Fruit fly (Drosophila melanogaster): ENCODE measurements around the gene Cox10.

The Cox10 gene

DNA sequence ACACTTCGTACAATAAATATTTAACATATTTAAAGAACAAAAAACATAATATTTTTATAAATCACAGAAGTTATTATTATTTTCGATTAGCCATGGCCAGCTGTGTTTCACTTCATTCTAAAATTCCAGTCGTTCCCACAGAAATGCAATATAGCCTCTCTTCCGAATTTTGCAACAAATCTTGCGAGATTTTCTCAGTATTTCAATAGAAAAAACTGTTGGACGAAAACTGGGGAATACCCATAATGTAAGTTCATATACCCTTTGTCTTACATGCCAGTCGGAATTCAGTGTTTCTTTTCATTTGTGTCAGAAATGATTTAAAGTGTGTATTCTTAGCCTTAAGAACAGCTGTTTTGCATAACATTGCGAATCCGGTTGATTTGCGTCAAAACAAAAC lies 25.2 kb downstream of the Cox10 start, which contains the start of the genes CtsL4 and ClpP (continued):
- TF ChIP-seq Fer3 (tag; optimal IDR thresholded peaks at IDR 0.05): peak; percentile 26
- TF ChIP-seq HLH54F (GFP tag; optimal IDR thresholded peaks at IDR 0.05): peak; percentile 34
- TF ChIP-seq CG10209 (GFP tag; optimal IDR thresholded peaks at IDR 0.05): peak; percentile 24
- TF ChIP-seq Doc3 (GFP tag; IDR thresholded peaks at IDR 0.05; ENCODE audit: partially characterized antibody): no peak
- TF ChIP-seq stwl (tag; optimal IDR thresholded peaks at IDR 0.05): no peak
- peak; percentile 77 for TF ChIP-seq Med (GFP tag)
- no peak for TF ChIP-seq sug (tag; optimal IDR thresholded peaks at IDR 0.05)
- TF ChIP-seq lola (GFP tag; optimal IDR thresholded peaks at IDR 0.05): peak in 1 of 3 experiments; percentile 43
- TF ChIP-seq CG9876 (GFP tag; optimal IDR thresholded peaks at IDR 0.05): no peak
- TF ChIP-seq CG14965 (GFP tag; optimal IDR thresholded peaks at IDR 0.05; ENCODE audit: borderline replicate concordance): no peak
- no peak for TF ChIP-seq dm (GFP tag; optimal IDR thresholded peaks at IDR 0.05)
- no peak for TF ChIP-seq zen2 (GFP tag; IDR thresholded peaks at IDR 0.05; ENCODE audit: partially characterized antibody)
- TF ChIP-seq Myb (GFP tag; optimal IDR thresholded peaks at IDR 0.05): peak; percentile 15
- no peak for TF ChIP-seq bab2 (GFP tag; optimal IDR thresholded peaks at IDR 0.05)
- TF ChIP-seq Aef1 (GFP tag; IDR thresholded peaks at IDR 0.05): peak; percentile 40; the same call in 1 of the 3 replicates
- peak; percentile 35 for TF ChIP-seq pum (GFP tag; optimal IDR thresholded peaks at IDR 0.05)
- no peak for TF ChIP-seq odd (GFP tag; optimal IDR thresholded peaks at IDR 0.05)
- TF ChIP-seq CHES-1-like (GFP tag; optimal IDR thresholded peaks at IDR 0.05): peak; percentile 46
- no peak for TF ChIP-seq CG4328 (GFP tag; optimal IDR thresholded peaks at IDR 0.05)
- no peak for TF ChIP-seq CG6813 (GFP tag; optimal IDR thresholded peaks at IDR 0.05)
- no peak for TF ChIP-seq Bgb (GFP tag; IDR thresholded peaks at IDR 0.05; ENCODE audit: partially characterized antibody)
- peak; percentile 20 for TF ChIP-seq Max (GFP tag; optimal IDR thresholded peaks at IDR 0.05)
- no peak for TF ChIP-seq CG12219 (GFP tag; optimal IDR thresholded peaks at IDR 0.05)
- no peak for TF ChIP-seq Rx (GFP tag; IDR thresholded peaks at IDR 0.05)
- TF ChIP-seq chn (GFP tag; optimal IDR thresholded peaks at IDR 0.05): peak; percentile 13
- TF ChIP-seq CG33557 (GFP tag; optimal IDR thresholded peaks at IDR 0.05): peak; percentile 36
- peak; percentile 23 for TF ChIP-seq CG17912 (GFP tag; optimal IDR thresholded peaks at IDR 0.05)
- TF ChIP-seq CG10431 (GFP tag; optimal IDR thresholded peaks at IDR 0.05): peak; percentile 87
- peak; percentile 57 for TF ChIP-seq CG18262 (tag; optimal IDR thresholded peaks at IDR 0.05)
- no peak for TF ChIP-seq CG6854 (GFP tag; optimal IDR thresholded peaks at IDR 0.05)
- TF ChIP-seq CG32772 (GFP tag; IDR thresholded peaks at IDR 0.05): no peak
- peak; percentile 46 for TF ChIP-seq CG1602 (GFP tag; optimal IDR thresholded peaks at IDR 0.05)
- TF ChIP-seq YL-1 (GFP tag; optimal IDR thresholded peaks at IDR 0.05): peak; percentile 53
- TF ChIP-seq disco-r (GFP tag; optimal IDR thresholded peaks at IDR 0.05): no peak
- no peak for TF ChIP-seq sob (GFP tag; IDR thresholded peaks at IDR 0.05)
- TF ChIP-seq kah (GFP tag; optimal IDR thresholded peaks at IDR 0.05): no peak
- TF ChIP-seq CG8290 (GFP tag; optimal IDR thresholded peaks at IDR 0.05): peak; percentile 78
- peak in 1 of 2 experiments; percentile 14 for TF ChIP-seq CG8290 (tag; optimal IDR thresholded peaks at IDR 0.05)
- peak; percentile 67 for TF ChIP-seq CG14710 (tag; optimal IDR thresholded peaks at IDR 0.05)
- 0 out of 2 replicates have a peak, but pooled peaks have one; percentile 23 for TF ChIP-seq Scr (GFP tag; IDR thresholded peaks at IDR 0.05; ENCODE audit: partially characterized antibody)
- TF ChIP-seq Atf3 (GFP tag; optimal IDR thresholded peaks at IDR 0.05): no peak
- peak; percentile 20 for TF ChIP-seq CG2875 (GFP tag; optimal IDR thresholded peaks at IDR 0.05)
- peak; percentile 66; the same call in 1 of the 2 replicates for TF ChIP-seq CG32767 (GFP tag; IDR thresholded peaks at IDR 0.05)
- TF ChIP-seq Bdp1 (GFP tag; optimal IDR thresholded peaks at IDR 0.05): no peak
- TF ChIP-seq slbo (GFP tag; IDR thresholded peaks at IDR 0.05): peak; percentile 76
- TF ChIP-seq CG3065 (GFP tag; optimal IDR thresholded peaks at IDR 0.05): no peak
- peak; percentile 47; the same call in 2 of the 4 replicates for TF ChIP-seq Gug (GFP tag; IDR thresholded peaks at IDR 0.05)
- TF ChIP-seq CG3995 (GFP tag; optimal IDR thresholded peaks at IDR 0.05): peak; percentile 27
- TF ChIP-seq CG6689 (GFP tag; IDR thresholded peaks at IDR 0.05): 0 out of 2 replicates have a peak, but pooled peaks have one; percentile 21
- no peak for TF ChIP-seq Lim3 (GFP tag; IDR thresholded peaks at IDR 0.05)
- peak in 1 of 2 experiments; percentile 9 for TF ChIP-seq insv (GFP tag; optimal IDR thresholded peaks at IDR 0.05)

Data from whole organism, embryonic.